Worm (Caenorhabditis elegans): Measurements from ENCODE around the gene valv-1.

Gene valv-1

DNA sequence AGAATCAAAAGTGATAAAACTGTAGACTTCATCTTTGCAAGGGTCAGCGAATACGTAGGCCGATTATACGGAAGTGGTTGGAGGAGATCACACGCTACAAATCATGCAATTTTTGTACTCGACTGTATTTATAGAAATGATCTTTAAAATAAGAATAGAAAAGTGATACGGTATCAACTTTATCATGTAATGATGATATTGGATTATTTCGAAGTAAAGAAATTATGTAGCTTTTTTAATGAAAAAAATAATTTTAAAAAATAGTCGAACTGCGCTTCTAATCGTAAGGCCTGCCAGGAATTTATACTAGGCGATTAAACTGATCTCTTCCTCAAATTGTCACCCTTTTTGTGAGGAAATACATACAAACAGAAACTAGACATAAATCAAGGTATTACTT is 11.3 kb downstream of the valv-1 start, which contains the start of gene B0496.11:
Gene B0496.11, minus strand, starts transcription at position 101 of the 400 bp plus-strand sequence.
- TF ChIP-seq elt-1 (tag; optimal IDR thresholded peaks at IDR 0.05; ENCODE audit: borderline replicate concordance, insufficient read depth) (no peak), nhr-28 (tag; optimal IDR thresholded peaks at IDR 0.05) (no peak), ceh-43 (GFP tag; optimal IDR thresholded peaks at IDR 0.05) (no peak), bed-3 (GFP tag; optimal IDR thresholded peaks at IDR 0.05) (no peak), lsy-2 (tag; optimal IDR thresholded peaks at IDR 0.05) (no peak), pha-4 (tag; optimal IDR thresholded peaks at IDR 0.05) (no peak), nhr-237 (tag; optimal IDR thresholded peaks at IDR 0.05) (no peak), ztf-11 (tag; optimal IDR thresholded peaks at IDR 0.05) (no peak), snpc-4 (tag; optimal IDR thresholded peaks at IDR 0.05) (no peak), ces-1 (GFP tag; optimal IDR thresholded peaks at IDR 0.05) (no peak), nhr-76 (tag; optimal IDR thresholded peaks at IDR 0.05) (no peak), flh-1 (GFP tag; optimal IDR thresholded peaks at IDR 0.05) (no peak)

DNA sequence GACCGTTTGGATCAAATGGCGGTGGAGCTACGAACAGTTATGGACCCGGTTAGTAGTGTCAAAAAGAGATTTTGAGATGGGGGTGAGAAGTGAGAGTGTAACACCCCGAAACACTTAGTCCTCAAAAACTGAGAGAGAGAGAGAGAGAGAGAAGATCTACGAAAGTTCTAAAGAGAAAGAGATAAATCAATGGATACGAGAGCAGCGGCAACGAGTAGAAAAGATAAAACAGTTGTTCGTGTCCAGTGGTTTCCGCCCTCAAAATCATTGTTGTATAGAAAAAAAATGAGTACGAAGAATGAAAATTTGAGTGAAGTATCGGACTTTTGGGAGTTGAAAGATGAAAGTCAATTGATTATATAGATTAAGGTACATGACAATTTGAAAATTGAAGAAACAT is 16.1 kb downstream of the valv-1 start:
- no peak for TF ChIP-seq ces-1 (GFP tag; optimal IDR thresholded peaks at IDR 0.05)
- TF ChIP-seq ceh-43 (GFP tag; optimal IDR thresholded peaks at IDR 0.05): no peak
- no peak for TF ChIP-seq sptf-1 (tag; optimal IDR thresholded peaks at IDR 0.05)
- no peak for TF ChIP-seq nhr-2 (tag; optimal IDR thresholded peaks at IDR 0.05)
- no peak for TF ChIP-seq mab-5 (tag; optimal IDR thresholded peaks at IDR 0.05)
- TF ChIP-seq lin-13 (tag; optimal IDR thresholded peaks at IDR 0.05): no peak
- TF ChIP-seq unc-39 (tag; optimal IDR thresholded peaks at IDR 0.05): no peak
- TF ChIP-seq tbx-8 (GFP tag; optimal IDR thresholded peaks at IDR 0.05): no peak
- no peak for TF ChIP-seq blmp-1 (tag; optimal IDR thresholded peaks at IDR 0.05)
- TF ChIP-seq cnd-1 (tag; optimal IDR thresholded peaks at IDR 0.05): no peak
- TF ChIP-seq unc-62 (GFP tag; optimal IDR thresholded peaks at IDR 0.05): peak; percentile 61
- TF ChIP-seq pha-4 (tag; optimal IDR thresholded peaks at IDR 0.05): no peak
- TF ChIP-seq bed-3 (GFP tag; optimal IDR thresholded peaks at IDR 0.05): no peak
- no peak for TF ChIP-seq nhr-12 (tag; optimal IDR thresholded peaks at IDR 0.05)
- no peak for TF ChIP-seq ceh-39 (tag; optimal IDR thresholded peaks at IDR 0.05)
- peak; percentile 86 for TF ChIP-seq hlh-1 (tag; optimal IDR thresholded peaks at IDR 0.05)
- TF ChIP-seq elt-3 (tag; optimal IDR thresholded peaks at IDR 0.05): no peak
- TF ChIP-seq zip-8 (tag; optimal IDR thresholded peaks at IDR 0.05): no peak
- TF ChIP-seq sem-2 (GFP tag; optimal IDR thresholded peaks at IDR 0.05): no peak
- no peak for TF ChIP-seq elt-1 (tag; optimal IDR thresholded peaks at IDR 0.05; ENCODE audit: borderline replicate concordance, insufficient read depth)
- no peak for TF ChIP-seq ceh-83 (GFP tag; optimal IDR thresholded peaks at IDR 0.05)
- no peak for TF ChIP-seq snpc-4 (tag; optimal IDR thresholded peaks at IDR 0.05)
- peak; percentile 57 for TF ChIP-seq unc-120 (tag; optimal IDR thresholded peaks at IDR 0.05; ENCODE audit: poor library complexity, severe bottlenecking)

DNA sequence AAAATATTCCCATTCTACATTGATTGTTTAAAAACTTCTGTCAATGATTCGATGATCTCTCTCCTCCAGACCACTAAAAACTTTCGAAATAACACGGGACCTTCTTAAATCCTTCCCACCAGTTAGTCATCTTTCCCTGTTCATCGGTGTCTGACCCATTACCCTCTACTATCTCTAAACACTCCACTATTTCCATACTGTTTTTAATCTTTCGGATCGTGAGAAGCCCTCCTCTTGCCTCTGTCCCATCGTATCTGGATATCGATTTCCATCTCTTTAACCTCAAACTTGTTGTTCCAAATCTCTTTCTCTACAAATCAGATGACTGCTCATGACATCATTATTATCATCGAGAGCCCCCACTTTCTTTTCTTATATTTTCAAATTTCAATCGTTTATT is 16.8 kb downstream of the valv-1 start:
- TF ChIP-seq blmp-1 (tag; optimal IDR thresholded peaks at IDR 0.05): no peak
- TF ChIP-seq mep-1 (tag; optimal IDR thresholded peaks at IDR 0.05): no peak
- no peak for TF ChIP-seq M03D4.4 (tag; optimal IDR thresholded peaks at IDR 0.05)
- TF ChIP-seq ceh-83 (GFP tag; optimal IDR thresholded peaks at IDR 0.05): no peak
- no peak for TF ChIP-seq pha-4 (tag; optimal IDR thresholded peaks at IDR 0.05)
- no peak for TF ChIP-seq ham-2 (GFP tag; optimal IDR thresholded peaks at IDR 0.05)
- TF ChIP-seq snpc-4 (tag; optimal IDR thresholded peaks at IDR 0.05): no peak

- peak; percentile 99 for TF ChIP-seq hlh-1 (tag; optimal IDR thresholded peaks at IDR 0.05)
- TF ChIP-seq flh-1 (GFP tag; optimal IDR thresholded peaks at IDR 0.05): no peak
- TF ChIP-seq unc-62 (GFP tag; optimal IDR thresholded peaks at IDR 0.05): peak; percentile 83
- TF ChIP-seq tbx-8 (GFP tag; optimal IDR thresholded peaks at IDR 0.05): no peak
- peak; percentile 92 for TF ChIP-seq unc-120 (tag; optimal IDR thresholded peaks at IDR 0.05; ENCODE audit: poor library complexity, severe bottlenecking)
Observed at ce11 chrIV:7426055-7426454, 19.1 kb downstream of the valv-1 start.

DNA sequence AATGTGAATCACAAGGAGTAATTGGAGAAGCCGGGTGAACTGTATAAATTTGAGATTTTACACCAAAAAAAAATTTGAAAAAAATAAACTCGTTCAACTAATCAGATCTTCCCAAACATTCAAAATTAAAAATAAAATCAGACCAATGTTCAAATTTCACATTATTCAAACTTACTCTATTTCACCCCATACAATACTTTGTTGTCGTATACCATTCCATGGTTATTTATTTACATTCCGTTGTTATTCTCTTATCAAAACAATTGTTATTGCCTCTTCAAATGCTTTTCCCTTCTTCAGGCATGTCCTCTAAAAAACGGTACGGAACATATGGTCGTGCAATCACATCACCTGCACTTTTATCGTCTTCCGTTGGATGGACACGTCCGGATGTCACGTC is 20.9 kb downstream of the valv-1 start, which contains the start of gene unc-82:
Gene unc-82, plus strand, starts transcription at position 301 of the 400 bp plus-strand sequence.
- TF ChIP-seq ceh-83 (GFP tag; optimal IDR thresholded peaks at IDR 0.05): no peak
- TF ChIP-seq lsy-2 (tag; optimal IDR thresholded peaks at IDR 0.05): no peak
- no peak for TF ChIP-seq ceh-39 (tag; optimal IDR thresholded peaks at IDR 0.05)
- no peak for TF ChIP-seq lin-32 (GFP tag; optimal IDR thresholded peaks at IDR 0.05)
- TF ChIP-seq lin-13 (tag; optimal IDR thresholded peaks at IDR 0.05): no peak
- TF ChIP-seq unc-62 (GFP tag; optimal IDR thresholded peaks at IDR 0.05): no peak
- TF ChIP-seq zip-8 (tag; optimal IDR thresholded peaks at IDR 0.05): no peak
- no peak for TF ChIP-seq nhr-76 (tag; optimal IDR thresholded peaks at IDR 0.05)
- no peak for TF ChIP-seq ceh-43 (GFP tag; optimal IDR thresholded peaks at IDR 0.05)
- no peak for TF ChIP-seq nhr-28 (tag; optimal IDR thresholded peaks at IDR 0.05)
- TF ChIP-seq nhr-237 (tag; optimal IDR thresholded peaks at IDR 0.05): no peak
- no peak for TF ChIP-seq ztf-11 (tag; optimal IDR thresholded peaks at IDR 0.05)
- TF ChIP-seq mab-5 (tag; optimal IDR thresholded peaks at IDR 0.05): no peak
- TF ChIP-seq sem-2 (GFP tag; optimal IDR thresholded peaks at IDR 0.05): no peak
- TF ChIP-seq flh-1 (GFP tag; optimal IDR thresholded peaks at IDR 0.05): no peak

Measured in whole organism, mixed stage, embryonic.